Worm (Caenorhabditis elegans) whole organism, L1 larva: ENCODE results near the gene dgk-4.

Experiments
- C34B4.2 ChIP-seq: sonication (generic microtip); optimal IDR thresholded peaks from 2 replicates; lab custom pipeline; 2017; ENCODE audit warnings: mild to moderate bottlenecking, missing genetic modification characterization, missing compliant biosample characterization
- ama-1 ChIP-seq: fragments of 150-350 bp; optimal IDR thresholded peaks from 2 replicates; lab custom pipeline; 2014
- blmp-1 ChIP-seq: fragments of 150-350 bp; optimal IDR thresholded peaks from 2 replicates; lab custom pipeline; 2014; ENCODE audit warnings: missing biosample characterization, missing genetic modification characterization
- dsc-1 ChIP-seq: sonication (generic microtip); optimal IDR thresholded peaks from 2 replicates; lab custom pipeline; 2016; ENCODE audit warnings: mild to moderate bottlenecking, missing genetic modification characterization, missing compliant biosample characterization
- efl-1 ChIP-seq, 4 experiments: fragments of 150-350 bp; optimal IDR thresholded peaks in 3 of 4; peaks in 1 of 4; 1 replicate in 1 of 4; 2 replicates in 3 of 4; lab custom pipeline; 2014; ENCODE audit warnings: missing biosample characterization in 2 of 4, missing genetic modification characterization in 2 of 4, missing genetic modification reagents in 2 of 4
- efl-3 ChIP-seq: fragments of 200-800 bp; sonication (Bioruptor generic); optimal IDR thresholded peaks from 2 replicates; lab custom pipeline; 2018; ENCODE audit warnings: mild to moderate bottlenecking, missing genetic modification characterization, missing compliant biosample characterization
- egl-13 ChIP-seq: sonication (generic microtip); optimal IDR thresholded peaks from 2 replicates; lab custom pipeline; 2016; ENCODE audit warnings: missing genotype, missing genetic modification reagents, missing genetic modification characterization, missing compliant biosample characterization
- egl-27 ChIP-seq, 2 experiments: fragments of 150-350 bp in 1 of 2; sonication (generic microtip); optimal IDR thresholded peaks; 3 replicates each; lab custom pipeline; 2017 to 2018; ENCODE audit warnings: missing biosample characterization in 2 of 2, missing genetic modification characterization in 2 of 2, missing genetic modification reagents in 2 of 2
- elt-2 ChIP-seq: sonication (generic microtip); optimal IDR thresholded peaks from 2 replicates; lab custom pipeline; 2016; ENCODE audit warnings: missing genetic modification characterization, mild to moderate bottlenecking, inconsistent platforms, missing compliant biosample characterization, missing genetic modification reagents
- fkh-10 ChIP-seq: sonication (generic microtip); optimal IDR thresholded peaks from 2 replicates; lab custom pipeline; 2017; ENCODE audit warnings: missing biosample characterization, missing genetic modification reagents, missing genetic modification characterization
- fos-1 ChIP-seq: fragments of 150-350 bp; optimal IDR thresholded peaks from 2 replicates; lab custom pipeline; 2014; ENCODE audit warnings: missing biosample characterization, missing genetic modification characterization
- hpl-2 ChIP-seq: fragments of 150-350 bp; optimal IDR thresholded peaks from 2 replicates; lab custom pipeline; 2014; ENCODE audit warnings: missing biosample characterization, missing genetic modification reagents, missing genetic modification characterization
- irx-1 ChIP-seq: sonication (generic microtip); optimal IDR thresholded peaks from 2 replicates; lab custom pipeline; 2016; ENCODE audit warnings: missing genetic modification characterization, missing compliant biosample characterization
- isw-1 ChIP-seq: fragments of 200-800 bp; sonication (Bioruptor generic); IDR thresholded peaks from 2 replicates; pipeline ENCODE4 v1.3.6; 2022; ENCODE audit warnings: missing genetic modification characterization, missing compliant biosample characterization
- jun-1 ChIP-seq: fragments of 150-350 bp; optimal IDR thresholded peaks from 2 replicates; lab custom pipeline; 2014; ENCODE audit warnings: missing biosample characterization, missing genetic modification reagents, missing genetic modification characterization
- lin-13 ChIP-seq: fragments of 150-350 bp; optimal IDR thresholded peaks from 2 replicates; lab custom pipeline; 2014; ENCODE audit warnings: missing biosample characterization, missing genetic modification reagents, missing genetic modification characterization
- lin-14 ChIP-seq: fragments of 200-800 bp; sonication (Bioruptor generic); optimal IDR thresholded peaks from 2 replicates; lab custom pipeline; 2018; ENCODE audit warnings: mild to moderate bottlenecking, missing genetic modification characterization, moderate library complexity, missing compliant biosample characterization
- lin-35 ChIP-seq, 2 experiments: fragments of 150-350 bp; optimal IDR thresholded peaks; 2 replicates each; lab custom pipeline; 2014; ENCODE audit warnings: missing biosample characterization in 2 of 2, missing genetic modification characterization in 2 of 2, missing genetic modification reagents in 2 of 2
- lin-39 ChIP-seq: fragments of 150-350 bp; optimal IDR thresholded peaks from 2 replicates; lab custom pipeline; 2014; ENCODE audit warnings: missing biosample characterization, missing genetic modification reagents, missing genetic modification characterization
- lir-3 ChIP-seq: sonication (generic microtip); optimal IDR thresholded peaks from 2 replicates; lab custom pipeline; 2016; ENCODE audit warnings: mild to moderate bottlenecking, missing genetic modification characterization, moderate library complexity, missing compliant biosample characterization; ENCODE audit not compliant: poor library complexity
- lsy-2 ChIP-seq, 2 experiments: fragments of 150-350 bp; optimal IDR thresholded peaks; 2 replicates each; lab custom pipeline; 2014; ENCODE audit warnings: missing biosample characterization in 2 of 2, missing genetic modification characterization in 2 of 2
- mdl-1 ChIP-seq, 2 experiments: fragments of 150-350 bp; optimal IDR thresholded peaks; 2 replicates each; lab custom pipeline; 2014 to 2017; ENCODE audit warnings: missing biosample characterization in 2 of 2, missing genetic modification characterization in 2 of 2, inconsistent platforms in 1 of 2
- mep-1 ChIP-seq: fragments of 150-350 bp; optimal IDR thresholded peaks from 2 replicates; lab custom pipeline; 2014; ENCODE audit warnings: missing biosample characterization, missing genetic modification characterization
- nhr-11 ChIP-seq: fragments of 150-350 bp; optimal IDR thresholded peaks from 2 replicates; lab custom pipeline; 2014; ENCODE audit warnings: missing biosample characterization, missing genetic modification characterization
- nhr-12 ChIP-seq: sonication (generic microtip); optimal IDR thresholded peaks from 2 replicates; lab custom pipeline; 2017; ENCODE audit warnings: missing biosample characterization, missing genetic modification characterization
- nhr-19 ChIP-seq: fragments of 200-800 bp; sonication (Bioruptor generic); conservative IDR thresholded peaks from 2 replicates; pipeline ENCODE4 v1.3.6; 2022; ENCODE audit warnings: missing genetic modification characterization, missing compliant biosample characterization
- nhr-20 ChIP-seq: sonication (generic microtip); optimal IDR thresholded peaks from 2 replicates; lab custom pipeline; 2016; ENCODE audit warnings: mild to moderate bottlenecking, missing genetic modification characterization, missing compliant biosample characterization
- nhr-28 ChIP-seq: fragments of 150-350 bp; optimal IDR thresholded peaks from 2 replicates; lab custom pipeline; 2014; ENCODE audit warnings: missing biosample characterization, missing genetic modification characterization
- nhr-47 ChIP-seq: sonication (generic microtip); optimal IDR thresholded peaks from 2 replicates; lab custom pipeline; 2016; ENCODE audit warnings: mild to moderate bottlenecking, missing genetic modification characterization, moderate library complexity, missing compliant biosample characterization
- nhr-71 ChIP-seq: sonication (generic microtip); optimal IDR thresholded peaks from 2 replicates; lab custom pipeline; 2016; ENCODE audit warnings: mild to moderate bottlenecking, missing genetic modification characterization, moderate library complexity, missing compliant biosample characterization
- nhr-77 ChIP-seq: fragments of 150-350 bp; optimal IDR thresholded peaks from 2 replicates; lab custom pipeline; 2014; ENCODE audit warnings: missing biosample characterization, missing genetic modification characterization
- nhr-84 ChIP-seq: sonication (generic microtip); optimal IDR thresholded peaks from 2 replicates; lab custom pipeline; 2017; ENCODE audit warnings: missing biosample characterization, missing genetic modification characterization
- nhr-85 ChIP-seq: sonication (generic microtip); peaks from one replicate; lab custom pipeline; 2016; ENCODE audit warnings: missing genetic modification characterization, inconsistent platforms, missing compliant biosample characterization
- nhr-90 ChIP-seq: sonication (generic microtip); optimal IDR thresholded peaks from 2 replicates; lab custom pipeline; 2016; ENCODE audit warnings: mild to moderate bottlenecking, missing genetic modification characterization, missing compliant biosample characterization; ENCODE audit not compliant: poor library complexity
- pag-3 ChIP-seq: sonication (generic microtip); optimal IDR thresholded peaks from 2 replicates; lab custom pipeline; 2017; ENCODE audit warnings: missing genetic modification characterization, mild to moderate bottlenecking, missing compliant biosample characterization, antibody characterized with exemption, borderline replicate concordance; ENCODE audit not compliant: insufficient read depth
- rnt-1 ChIP-seq: sonication (generic microtip); optimal IDR thresholded peaks from 2 replicates; lab custom pipeline; 2016; ENCODE audit warnings: mild to moderate bottlenecking, missing genetic modification characterization, moderate library complexity, missing compliant biosample characterization
- snu-23 ChIP-seq: sonication (generic microtip); optimal IDR thresholded peaks from 2 replicates; lab custom pipeline; 2016; ENCODE audit warnings: missing genetic modification characterization, missing compliant biosample characterization
- sox-4 ChIP-seq: sonication (generic microtip); optimal IDR thresholded peaks from 2 replicates; lab custom pipeline; 2016; ENCODE audit warnings: missing genetic modification characterization, missing compliant biosample characterization
- sptf-1 ChIP-seq: fragments of 150-350 bp; optimal IDR thresholded peaks from 2 replicates; lab custom pipeline; 2014; ENCODE audit warnings: missing biosample characterization, missing genetic modification characterization
- swsn-7 ChIP-seq: sonication (generic microtip); optimal IDR thresholded peaks from 2 replicates; lab custom pipeline; 2016; ENCODE audit warnings: missing genetic modification characterization, missing compliant biosample characterization
- tbx-2 ChIP-seq: sonication (generic microtip); optimal IDR thresholded peaks from 2 replicates; lab custom pipeline; 2016; ENCODE audit warnings: missing genetic modification characterization, missing compliant biosample characterization
- tlp-1 ChIP-seq: fragments of 150-350 bp; optimal IDR thresholded peaks from 2 replicates; lab custom pipeline; 2014; ENCODE audit warnings: missing biosample characterization, missing genetic modification characterization
- unc-130 ChIP-seq: fragments of 150-350 bp; optimal IDR thresholded peaks from 2 replicates; lab custom pipeline; 2017; ENCODE audit warnings: missing biosample characterization, missing genetic modification characterization, inconsistent platforms
- unc-30 ChIP-seq: sonication (generic microtip); optimal IDR thresholded peaks from 2 replicates; lab custom pipeline; 2017; ENCODE audit warnings: missing biosample characterization, missing genetic modification characterization
- xbp-1 ChIP-seq: sonication (generic microtip); optimal IDR thresholded peaks from 2 replicates; lab custom pipeline; 2016; ENCODE audit warnings: missing genetic modification characterization, missing compliant biosample characterization
- ztf-4 ChIP-seq: fragments of 150-350 bp; optimal IDR thresholded peaks from 2 replicates; lab custom pipeline; 2014; ENCODE audit warnings: missing biosample characterization, missing genetic modification characterization

Gene dgk-4

ce11 chrIV:8631033-8631432, at the start of gene dgk-4:
Gene dgk-4 (plus strand): TSS chrIV:8631333.
- TF ChIP-seq nhr-12 (tag; lab: Kevin White, UChicago): no peak
- no peak for TF ChIP-seq nhr-11
- no peak for TF ChIP-seq dsc-1 (tag; lab: Kevin White, UChicago)
- TF ChIP-seq efl-3 (GFP tag; lab: Kevin White, UChicago): no peak
- no peak for TF ChIP-seq fos-1
- no peak for TF ChIP-seq pag-3 (tag; lab: Kevin White, UChicago)
- no peak for TF ChIP-seq nhr-28 (tag; lab: Kevin White, UChicago)
- no peak for TF ChIP-seq xbp-1 (tag; lab: Kevin White, UChicago)
- TF ChIP-seq sox-4: no peak
- no peak for TF ChIP-seq C34B4.2 (tag; lab: Kevin White, UChicago)

ce11 chrIV:8585076-8586033, 45.8 kb upstream of the dgk-4 start, which contains the start of gene catp-7:
Gene catp-7 (plus strand): TSS chrIV:8585983.
- TF ChIP-seq irx-1 (tag; lab: Kevin White, UChicago) (no peak), fos-1 (no peak), xbp-1 (tag; lab: Kevin White, UChicago) (no peak), lir-3 (tag; lab: Kevin White, UChicago) (no peak), nhr-20 (tag; lab: Kevin White, UChicago) (peak; percentile 32), lin-14 (GFP tag; lab: Kevin White, UChicago) (peak; percentile 12), snu-23 (GFP tag; lab: Kevin White, UChicago) (no peak), lsy-2 (tag; optimal IDR thresholded peaks at IDR 0.05; lab: Kevin White, UChicago) (peak in 1 of 2 experiments; percentile 13), elt-2 (tag; lab: Kevin White, UChicago) (peak; percentile 97), mep-1 (tag; lab: Kevin White, UChicago) (no peak), nhr-85 (no peak), fkh-10 (GFP tag; lab: Kevin White, UChicago) (no peak), jun-1 (tag; lab: Kevin White, UChicago) (no peak), nhr-19 (GFP tag; lab: Robert Waterston, UW) (no peak), nhr-71 (tag; lab: Kevin White, UChicago) (peak; percentile 41), tlp-1 (tag; lab: Kevin White, UChicago) (no peak), ama-1 (peak; percentile 34), hpl-2 (peak; percentile 6), nhr-90 (tag; lab: Kevin White, UChicago) (peak; percentile 15), efl-1 (optimal IDR thresholded peaks at IDR 0.05; lab: Kevin White, UChicago) (no peak), efl-1 (GFP tag; optimal IDR thresholded peaks at IDR 0.05 in 1 of 2; lab: Kevin White, UChicago) (peak in 1 of 2 experiments; percentile 86), sox-4 (no peak), nhr-84 (no peak), mdl-1 (tag; optimal IDR thresholded peaks at IDR 0.05; lab: Kevin White, UChicago) (no peak), unc-30 (no peak), lin-35 (GFP tag; optimal IDR thresholded peaks at IDR 0.05; lab: Kevin White, UChicago) (peak in 1 of 2 experiments; percentile 56)

ce11 chrIV:8587057-8587456, 44.1 kb upstream of the dgk-4 start:
- TF ChIP-seq nhr-84: no peak
- peak; percentile 38 for TF ChIP-seq swsn-7
- no peak; the same call in 1 of the 2 replicates for TF ChIP-seq isw-1 (GFP tag; lab: Robert Waterston, UW)
- peak; percentile 41 for TF ChIP-seq tbx-2 (tag; lab: Kevin White, UChicago)
- TF ChIP-seq rnt-1 (tag; lab: Kevin White, UChicago): peak; percentile 86
- TF ChIP-seq snu-23 (GFP tag; lab: Kevin White, UChicago): peak; percentile 58
- TF ChIP-seq egl-13: no peak
- TF ChIP-seq lin-35 (GFP tag; optimal IDR thresholded peaks at IDR 0.05; lab: Kevin White, UChicago): peak; percentile 23 to 40
- no peak for TF ChIP-seq elt-2 (tag; lab: Kevin White, UChicago)
- peak; percentile 81 for TF ChIP-seq nhr-85
- peak; percentile 34 for TF ChIP-seq blmp-1
- TF ChIP-seq nhr-47 (tag; lab: Kevin White, UChicago): peak; percentile 14
- peak; percentile 72 for TF ChIP-seq nhr-71 (tag; lab: Kevin White, UChicago)
- peak; percentile 47 for TF ChIP-seq nhr-19 (GFP tag; lab: Robert Waterston, UW)
- peak in 1 of 2 experiments; percentile 70 for TF ChIP-seq egl-27 (tag; optimal IDR thresholded peaks at IDR 0.05; lab: Kevin White, UChicago)
- TF ChIP-seq lin-13 (GFP tag; lab: Kevin White, UChicago): peak; percentile 44
- peak; percentile 38 for TF ChIP-seq xbp-1 (tag; lab: Kevin White, UChicago)
- no peak for TF ChIP-seq sptf-1 (tag; lab: Kevin White, UChicago)
- peak; percentile 28 for TF ChIP-seq ztf-4
- peak; percentile 49 for TF ChIP-seq lin-39 (tag; lab: Kevin White, UChicago)
- TF ChIP-seq nhr-77 (tag; lab: Kevin White, UChicago): peak; percentile 39
- TF ChIP-seq efl-3 (GFP tag; lab: Kevin White, UChicago): no peak
- peak in 1 of 2 experiments; percentile 58 for TF ChIP-seq lsy-2 (tag; optimal IDR thresholded peaks at IDR 0.05; lab: Kevin White, UChicago)
- TF ChIP-seq unc-130: no peak
